Worm (Caenorhabditis elegans) whole organism, L2 larva: ENCODE data around the gene pgp-1.
A peak's percentile ranks its signal among the peaks of the same experiment; 100 is the strongest.
"Not testable (repeated sequence)": the region's sequence is repeated elsewhere in the genome, so short reads cannot be mapped to it uniquely, and the experiment has no call there.

Source experiments
- C34F6.9 ChIP-seq: fragments of 150-350 bp; optimal IDR thresholded peaks from 2 replicates; lab custom pipeline; 2014; ENCODE audit warnings: missing biosample characterization, missing genetic modification characterization
- F13H6.1 ChIP-seq: sonication (generic microtip); optimal IDR thresholded peaks from 2 replicates; lab custom pipeline; 2016; ENCODE audit warnings: missing genetic modification characterization, missing compliant biosample characterization
- R02D3.7 ChIP-seq: fragments of 150-350 bp; optimal IDR thresholded peaks from 2 replicates; lab custom pipeline; 2014; ENCODE audit warnings: missing biosample characterization, missing genetic modification characterization
- ZK546.5 ChIP-seq: sonication (generic microtip); optimal IDR thresholded peaks from 2 replicates; lab custom pipeline; 2017; ENCODE audit warnings: missing biosample characterization, missing genetic modification characterization
- aly-2 ChIP-seq: fragments of 150-350 bp; optimal IDR thresholded peaks from 2 replicates; lab custom pipeline; 2014; ENCODE audit warnings: missing biosample characterization, missing genetic modification characterization
- ama-1 ChIP-seq: fragments of 150-350 bp; optimal IDR thresholded peaks from 2 replicates; lab custom pipeline; 2018; ENCODE audit warnings: inconsistent platforms
- blmp-1 ChIP-seq: sonication (generic microtip); optimal IDR thresholded peaks from 2 replicates; lab custom pipeline; 2017; ENCODE audit warnings: missing genetic modification characterization, mild to moderate bottlenecking, missing compliant biosample characterization, antibody characterized with exemption, moderate library complexity; ENCODE audit not compliant: insufficient read depth
- crh-2 ChIP-seq: sonication (generic microtip); optimal IDR thresholded peaks from 2 replicates; lab custom pipeline; 2017; ENCODE audit warnings: missing biosample characterization, missing genetic modification characterization
- dmd-4 ChIP-seq: sonication (generic microtip); optimal IDR thresholded peaks from 2 replicates; lab custom pipeline; 2017; ENCODE audit warnings: missing biosample characterization, missing genetic modification characterization
- egl-27 ChIP-seq: sonication (generic microtip); optimal IDR thresholded peaks from 3 replicates; lab custom pipeline; 2017; ENCODE audit warnings: missing biosample characterization, missing genetic modification reagents, missing genetic modification characterization
- elt-1 ChIP-seq: fragments of 150-350 bp; optimal IDR thresholded peaks from 2 replicates; lab custom pipeline; 2014; ENCODE audit warnings: missing biosample characterization, missing genetic modification characterization
- elt-3 ChIP-seq: sonication (generic microtip); optimal IDR thresholded peaks from 2 replicates; lab custom pipeline; 2017; ENCODE audit warnings: missing biosample characterization, missing genetic modification characterization
- fos-1 ChIP-seq: fragments of 150-350 bp; optimal IDR thresholded peaks from 2 replicates; lab custom pipeline; 2014; ENCODE audit warnings: missing biosample characterization, missing genetic modification characterization
- gmeb-1 ChIP-seq: fragments of 150-350 bp; optimal IDR thresholded peaks from 2 replicates; lab custom pipeline; 2014; ENCODE audit warnings: missing biosample characterization, missing genetic modification characterization
- lin-11 ChIP-seq: fragments of 150-350 bp; sonication (generic microtip); optimal IDR thresholded peaks from 2 replicates; lab custom pipeline; 2014; ENCODE audit warnings: missing biosample characterization, missing genetic modification characterization, inconsistent platforms, mixed read lengths
- lin-39 ChIP-seq: fragments of 150-350 bp; optimal IDR thresholded peaks from 2 replicates; lab custom pipeline; 2014; ENCODE audit warnings: missing biosample characterization, missing genetic modification reagents, missing genetic modification characterization
- lsy-2 ChIP-seq, 2 experiments: fragments of 150-350 bp in 1 of 2; sonication (generic microtip) in 1 of 2; optimal IDR thresholded peaks; 2 replicates each; lab custom pipeline; 2014 to 2017; ENCODE audit warnings: missing biosample characterization in 2 of 2, missing genetic modification characterization in 2 of 2
- mab-5 ChIP-seq: fragments of 150-350 bp; optimal IDR thresholded peaks from 2 replicates; lab custom pipeline; 2014; ENCODE audit warnings: missing biosample characterization, missing genetic modification characterization
- mbf-1 ChIP-seq: sonication (generic microtip); optimal IDR thresholded peaks from 2 replicates; lab custom pipeline; 2017; ENCODE audit warnings: missing biosample characterization, missing genetic modification characterization
- nhr-11 ChIP-seq: fragments of 150-350 bp; optimal IDR thresholded peaks from 2 replicates; lab custom pipeline; 2014; ENCODE audit warnings: missing biosample characterization, missing genetic modification characterization
- nhr-129 ChIP-seq: fragments of 150-350 bp; optimal IDR thresholded peaks from 2 replicates; lab custom pipeline; 2014; ENCODE audit warnings: missing biosample characterization, missing genetic modification characterization
- nhr-21 ChIP-seq: fragments of 150-350 bp; optimal IDR thresholded peaks from 2 replicates; lab custom pipeline; 2014; ENCODE audit warnings: missing biosample characterization, missing genetic modification characterization
- nhr-23 ChIP-seq: fragments of 150-350 bp; optimal IDR thresholded peaks from 2 replicates; lab custom pipeline; 2014; ENCODE audit warnings: missing biosample characterization, missing genetic modification reagents, missing genetic modification characterization
- nhr-237 ChIP-seq: fragments of 150-350 bp; optimal IDR thresholded peaks from 2 replicates; lab custom pipeline; 2014; ENCODE audit warnings: missing biosample characterization, missing genetic modification characterization
- nhr-6 ChIP-seq: fragments of 150-350 bp; optimal IDR thresholded peaks from 2 replicates; lab custom pipeline; 2014; ENCODE audit warnings: missing biosample characterization, missing genetic modification characterization
- nhr-77 ChIP-seq: fragments of 150-350 bp; optimal IDR thresholded peaks from 2 replicates; lab custom pipeline; 2014; ENCODE audit warnings: missing biosample characterization, missing genetic modification characterization
- peb-1 ChIP-seq: fragments of 150-350 bp; optimal IDR thresholded peaks from 2 replicates; lab custom pipeline; 2014; ENCODE audit warnings: missing biosample characterization, missing genetic modification characterization
- skn-1 ChIP-seq: sonication (generic microtip); optimal IDR thresholded peaks from 2 replicates; lab custom pipeline; 2017; ENCODE audit warnings: missing biosample characterization, missing genetic modification characterization
- sma-9 ChIP-seq, 2 experiments: fragments of 150-350 bp in 1 of 2; sonication (generic microtip) in 1 of 2; optimal IDR thresholded peaks; 2 replicates each; lab custom pipeline; 2014 to 2016; ENCODE audit warnings: missing genetic modification characterization in 2 of 2, mild to moderate bottlenecking in 1 of 2, missing biosample characterization in 1 of 2, missing compliant biosample characterization in 1 of 2, missing genetic modification reagents in 1 of 2, moderate library complexity in 1 of 2
- snpc-4 ChIP-seq: fragments of 150-350 bp; optimal IDR thresholded peaks from 2 replicates; lab custom pipeline; 2014; ENCODE audit warnings: missing biosample characterization, missing genetic modification characterization
- unc-39 ChIP-seq: fragments of 150-350 bp; optimal IDR thresholded peaks from 2 replicates; lab custom pipeline; 2014; ENCODE audit warnings: missing biosample characterization, missing genetic modification characterization
- unc-62 ChIP-seq: fragments of 150-350 bp; optimal IDR thresholded peaks from 2 replicates; lab custom pipeline; 2014; ENCODE audit warnings: missing biosample characterization, missing genetic modification reagents, missing genetic modification characterization
- zag-1 ChIP-seq: fragments of 150-350 bp; optimal IDR thresholded peaks from 2 replicates; lab custom pipeline; 2014; ENCODE audit warnings: missing biosample characterization, missing genetic modification characterization

pgp-1 gene

ce11 chrIV:12599158-12599557 lies at the start of gene pgp-1:
Gene pgp-1, minus strand, starts transcription at chrIV:12599169.
- TF ChIP-seq crh-2 (tag; lab: Kevin White, UChicago) (peak; percentile 38), fos-1 (tag; lab: Kevin White, UChicago) (peak; percentile 91), sma-9 (GFP tag; optimal IDR thresholded peaks at IDR 0.05; lab: Kevin White, UChicago) (peak; percentile 83), sma-9 (tag; optimal IDR thresholded peaks at IDR 0.05; lab: Kevin White, UChicago) (no peak), mbf-1 (tag; lab: Kevin White, UChicago) (no peak), snpc-4 (tag; lab: Kevin White, UChicago) (no peak), F13H6.1 (tag; lab: Kevin White, UChicago) (no peak)

ce11 chrIV:12640875-12641860 lies 42.2 kb upstream of the pgp-1 start:
- TF ChIP-seq sma-9 (GFP tag; optimal IDR thresholded peaks at IDR 0.05; lab: Kevin White, UChicago): peak; percentile 26
- no peak for TF ChIP-seq sma-9 (tag; optimal IDR thresholded peaks at IDR 0.05; lab: Kevin White, UChicago)
- no peak for TF ChIP-seq peb-1 (tag; lab: Kevin White, UChicago)
- TF ChIP-seq nhr-77 (tag; lab: Kevin White, UChicago): no peak
- TF ChIP-seq ama-1 (lab: Kevin White, UChicago): no peak
- no peak for TF ChIP-seq lsy-2 (tag; optimal IDR thresholded peaks at IDR 0.05; lab: Kevin White, UChicago)
- TF ChIP-seq mbf-1 (tag; lab: Kevin White, UChicago): no peak
- peak; percentile 8 for TF ChIP-seq nhr-129
- no peak for TF ChIP-seq egl-27 (tag; lab: Kevin White, UChicago)
- no peak for TF ChIP-seq snpc-4 (tag; lab: Kevin White, UChicago)
- no peak for TF ChIP-seq unc-39 (tag; lab: Kevin White, UChicago)
- TF ChIP-seq skn-1 (tag; lab: Kevin White, UChicago): no peak
- TF ChIP-seq fos-1 (tag; lab: Kevin White, UChicago): peak; percentile 30

ce11 chrIV:12640137-12640536 lies 41.2 kb upstream of the pgp-1 start, which contains the start of gene vha-7:
Gene vha-7, plus strand, starts transcription at chrIV:12640462.
- no peak for TF ChIP-seq peb-1 (tag; lab: Kevin White, UChicago)
- TF ChIP-seq unc-39 (tag; lab: Kevin White, UChicago): no peak
- TF ChIP-seq mbf-1 (tag; lab: Kevin White, UChicago): no peak
- no peak for TF ChIP-seq lin-39
- TF ChIP-seq gmeb-1 (tag; lab: Kevin White, UChicago): no peak

ce11 chrIV:12639311-12639710 lies 40.3 kb upstream of the pgp-1 start, which contains the start of gene C26H9A.3:
Gene C26H9A.3, minus strand, starts transcription at chrIV:12639411.
- not testable (repeated sequence) for TF ChIP-seq R02D3.7; nhr-23 (tag; lab: Kevin White, UChicago); egl-27 (tag; lab: Kevin White, UChicago)

- TF ChIP-seq lin-11 (tag; lab: Kevin White, UChicago): no peak
- TF ChIP-seq lsy-2 (tag; optimal IDR thresholded peaks at IDR 0.05; lab: Kevin White, UChicago): peak in 1 of 2 experiments; percentile 42
- no peak for TF ChIP-seq nhr-11 (tag; lab: Kevin White, UChicago)
- no peak for TF ChIP-seq unc-62
- no peak for TF ChIP-seq nhr-6
- TF ChIP-seq sma-9 (GFP tag; optimal IDR thresholded peaks at IDR 0.05; lab: Kevin White, UChicago): peak; percentile 52
- no peak for TF ChIP-seq sma-9 (tag; optimal IDR thresholded peaks at IDR 0.05; lab: Kevin White, UChicago)
- no peak for TF ChIP-seq mbf-1 (tag; lab: Kevin White, UChicago)
- peak; percentile 88 for TF ChIP-seq F13H6.1 (tag; lab: Kevin White, UChicago)
- TF ChIP-seq elt-1 (tag; lab: Kevin White, UChicago): no peak
- TF ChIP-seq R02D3.7: no peak
- TF ChIP-seq fos-1 (tag; lab: Kevin White, UChicago): no peak
- no peak for TF ChIP-seq zag-1 (tag; lab: Kevin White, UChicago)
- TF ChIP-seq lin-39: peak; percentile 44
- peak; percentile 62 for TF ChIP-seq nhr-129
- peak; percentile 66 for TF ChIP-seq mab-5 (tag; lab: Kevin White, UChicago)
- no peak for TF ChIP-seq blmp-1 (tag; lab: Kevin White, UChicago)
- TF ChIP-seq nhr-21 (tag; lab: Kevin White, UChicago): no peak
- peak; percentile 52 for TF ChIP-seq C34F6.9 (tag; lab: Kevin White, UChicago)
- no peak for TF ChIP-seq dmd-4 (tag; lab: Kevin White, UChicago)
- no peak for TF ChIP-seq ZK546.5
- TF ChIP-seq snpc-4 (tag; lab: Kevin White, UChicago): no peak
- TF ChIP-seq aly-2 (tag; lab: Kevin White, UChicago): no peak
- TF ChIP-seq skn-1 (tag; lab: Kevin White, UChicago): no peak
- no peak for TF ChIP-seq elt-3 (tag; lab: Kevin White, UChicago)
- TF ChIP-seq nhr-237: no peak
Measured at ce11 chrIV:12637340-12637739, 38.4 kb upstream of the pgp-1 start.
